Fruit fly (Drosophila melanogaster) whole organism, prepupa: ENCODE measurements around the gene CG9259.

Experiments used
- CG4318 ChIP-seq: fragments of 200-800 bp; sonication (Bioruptor generic); optimal IDR thresholded peaks from 3 replicates; lab custom pipeline; 2017; ENCODE audit warnings: missing biosample characterization, mild to moderate bottlenecking, missing genetic modification characterization
- CG6792 ChIP-seq: fragments of 200-800 bp; sonication (Bioruptor generic); optimal IDR thresholded peaks from 3 replicates; lab custom pipeline; 2016; ENCODE audit warnings: missing biosample characterization, missing genetic modification characterization
- Sox102F ChIP-seq: fragments of 200-800 bp; sonication (Bioruptor generic); optimal IDR thresholded peaks from 2 replicates; lab custom pipeline; 2016; ENCODE audit warnings: missing biosample characterization, mild to moderate bottlenecking, missing genetic modification characterization

dm6 chr2L:21104326-21104725 is 15.2 kb downstream of the CG9259 start, which contains the start of the genes CG46307 and Nhe2:
- TF ChIP-seq CG6792: no peak
- no peak for TF ChIP-seq CG4318 (GFP tag; lab: Kevin White, UChicago)
- TF ChIP-seq Sox102F (GFP tag; lab: Kevin White, UChicago): no peak
